Fruit fly (Drosophila melanogaster) whole organism, adult: ENCODE data around the gene AP-1sigma.

Experiments
- Hr96 ChIP-seq: fragments of 200-800 bp; sonication (Bioruptor generic); optimal IDR thresholded peaks from 2 replicates; lab custom pipeline; 2016; ENCODE audit warnings: missing biosample characterization, missing genetic modification characterization
- tj ChIP-seq: fragments of 200-800 bp; sonication (Bioruptor generic); optimal IDR thresholded peaks from 3 replicates; lab custom pipeline; 2017; ENCODE audit warnings: missing biosample characterization, mild to moderate bottlenecking, missing genetic modification characterization, moderate library complexity

dm6 chr3R:23909347-23909862, 49.0 kb upstream of the AP-1sigma start:
- TF ChIP-seq Hr96 (GFP tag; lab: Kevin White, UChicago): no peak
- no peak for TF ChIP-seq tj (GFP tag; lab: Kevin White, UChicago)
